Fruit fly (Drosophila melanogaster) whole organism, embryonic: Measurements from ENCODE around the gene Mccc1.

Source experiments
- Asciz ChIP-seq: fragments of 200-800 bp; sonication (Bioruptor generic); optimal IDR thresholded peaks from 2 replicates; lab custom pipeline; 2017; ENCODE audit warnings: missing biosample characterization, mild to moderate bottlenecking, missing genetic modification characterization, missing genetic modification reagents
- Bdp1 ChIP-seq: fragments of 200-800 bp; sonication (Bioruptor generic); optimal IDR thresholded peaks from 3 replicates; lab custom pipeline; 2016; ENCODE audit warnings: missing biosample characterization, missing genetic modification characterization
- BtbVII ChIP-seq: fragments of 200-800 bp; sonication (Bioruptor generic); optimal IDR thresholded peaks from 3 replicates; lab custom pipeline; 2017; ENCODE audit warnings: missing biosample characterization, mild to moderate bottlenecking, missing genetic modification characterization
- CG12299 ChIP-seq: fragments of 200-800 bp; sonication (Bioruptor generic); optimal IDR thresholded peaks from 2 replicates; lab custom pipeline; 2018; ENCODE audit warnings: missing biosample characterization, mild to moderate bottlenecking, missing genetic modification characterization
- CG1233 ChIP-seq: fragments of 200-800 bp; sonication (Bioruptor generic); optimal IDR thresholded peaks from 4 replicates; lab custom pipeline; 2018; ENCODE audit warnings: missing biosample characterization, mild to moderate bottlenecking, missing genetic modification characterization
- CG12659 ChIP-seq: fragments of 200-800 bp; sonication (Bioruptor generic); optimal IDR thresholded peaks from 3 replicates; lab custom pipeline; 2017; ENCODE audit warnings: mild to moderate bottlenecking, missing biosample characterization, missing genetic modification reagents, missing genetic modification characterization
- CG13287 ChIP-seq: fragments of 200-800 bp; sonication (Bioruptor generic); IDR thresholded peaks from 2 replicates; pipeline ENCODE4 v1.3.6; 2022; ENCODE audit warnings: missing biosample characterization, missing genetic modification characterization; ENCODE audit not compliant: partially characterized antibody
- CG13424 ChIP-seq: fragments of 200-800 bp; sonication (Bioruptor generic); optimal IDR thresholded peaks from 2 replicates; lab custom pipeline; 2019; ENCODE audit warnings: missing biosample characterization, mild to moderate bottlenecking, missing genetic modification characterization, moderate library complexity
- CG14050 ChIP-seq: fragments of 200-800 bp; sonication (Bioruptor generic); IDR thresholded peaks from 3 replicates; pipeline ENCODE4 v1.3.6; 2022; ENCODE audit warnings: missing biosample characterization, missing genetic modification characterization
- CG1603 ChIP-seq: fragments of 200-800 bp; sonication (Bioruptor generic); optimal IDR thresholded peaks from 2 replicates; lab custom pipeline; 2019; ENCODE audit warnings: missing biosample characterization, mild to moderate bottlenecking, missing genetic modification characterization, moderate library complexity
- CG1647 ChIP-seq: fragments of 200-800 bp; sonication (Bioruptor generic); optimal IDR thresholded peaks from 3 replicates; lab custom pipeline; 2016; ENCODE audit warnings: missing biosample characterization, missing genetic modification characterization
- CG16779 ChIP-seq: fragments of 200-800 bp; sonication (Bioruptor generic); IDR thresholded peaks from 2 replicates; pipeline ENCODE4 v1.3.6; 2022; ENCODE audit warnings: missing biosample characterization, missing genetic modification characterization
- CG2889 ChIP-seq: fragments of 200-800 bp; sonication (Bioruptor generic); IDR thresholded peaks from 3 replicates; pipeline ENCODE4 v1.3.6; 2022; ENCODE audit warnings: missing biosample characterization, missing genetic modification characterization
- CG32772 ChIP-seq: fragments of 200-800 bp; sonication (Bioruptor generic); IDR thresholded peaks from 2 replicates; pipeline ENCODE4 v1.3.6; 2022; ENCODE audit warnings: missing biosample characterization, missing genetic modification characterization
- CG6272 ChIP-seq: fragments of 200-800 bp; sonication (Bioruptor generic); IDR thresholded peaks from 2 replicates; pipeline ENCODE4 v1.3.6; 2022; ENCODE audit warnings: missing biosample characterization, missing genetic modification characterization
- CG7928 ChIP-seq: fragments of 200-800 bp; sonication (Bioruptor generic); optimal IDR thresholded peaks from 2 replicates; lab custom pipeline; 2017; ENCODE audit warnings: missing biosample characterization, mild to moderate bottlenecking, missing genetic modification characterization
- CG7963 ChIP-seq: fragments of 200-800 bp; sonication (Bioruptor generic); IDR thresholded peaks from 3 replicates; pipeline ENCODE4 v1.3.6; 2022; ENCODE audit warnings: missing biosample characterization, missing genetic modification characterization; ENCODE audit not compliant: partially characterized antibody
- CG8765 ChIP-seq: fragments of 200-800 bp; sonication (Bioruptor generic); IDR thresholded peaks from 2 replicates; pipeline ENCODE4 v1.3.6; 2022; ENCODE audit warnings: missing biosample characterization, missing genetic modification characterization
- CG9817 ChIP-seq: fragments of 200-800 bp; sonication (Bioruptor generic); optimal IDR thresholded peaks from 2 replicates; lab custom pipeline; 2018; ENCODE audit warnings: missing biosample characterization, mild to moderate bottlenecking, missing genetic modification characterization, moderate library complexity
- Doc2 ChIP-seq: fragments of 200-800 bp; sonication (Bioruptor generic); IDR thresholded peaks from 2 replicates; pipeline ENCODE4 v1.3.6; 2022; ENCODE audit warnings: missing biosample characterization, missing genetic modification characterization
- HLH3B ChIP-seq: fragments of 200-800 bp; sonication (Bioruptor generic); IDR thresholded peaks from 2 replicates; pipeline ENCODE4 v1.3.6; 2022; ENCODE audit warnings: missing biosample characterization, missing genetic modification characterization
- Hand ChIP-seq: fragments of 200-800 bp; sonication (Bioruptor generic); optimal IDR thresholded peaks from 2 replicates; lab custom pipeline; 2017; ENCODE audit warnings: mild to moderate bottlenecking, missing biosample characterization, missing genetic modification reagents, missing genetic modification characterization
- Lhr ChIP-seq: fragments of 200-800 bp; sonication (Bioruptor generic); optimal IDR thresholded peaks from 3 replicates; lab custom pipeline; 2017; ENCODE audit warnings: mild to moderate bottlenecking, missing biosample characterization, missing genetic modification reagents, missing genetic modification characterization
- NC2α ChIP-seq: fragments of 200-800 bp; sonication (Bioruptor generic); optimal IDR thresholded peaks from 2 replicates; lab custom pipeline; 2016; ENCODE audit warnings: missing biosample characterization, missing genetic modification characterization
- NC2β ChIP-seq: fragments of 200-800 bp; sonication (Bioruptor generic); optimal IDR thresholded peaks from 2 replicates; lab custom pipeline; 2016; ENCODE audit warnings: missing biosample characterization, missing genetic modification characterization
- Oli ChIP-seq: fragments of 200-800 bp; sonication (Bioruptor generic); optimal IDR thresholded peaks from 2 replicates; lab custom pipeline; 2018; ENCODE audit warnings: missing biosample characterization, mild to moderate bottlenecking, missing genetic modification characterization, moderate library complexity
- Opbp ChIP-seq: fragments of 200-800 bp; sonication (Bioruptor generic); IDR thresholded peaks from 3 replicates; pipeline ENCODE4 v1.3.6; 2022; ENCODE audit warnings: missing biosample characterization, missing genetic modification characterization; ENCODE audit not compliant: partially characterized antibody
- Sox102F ChIP-seq: fragments of 200-800 bp; sonication (Bioruptor generic); optimal IDR thresholded peaks from 2 replicates; lab custom pipeline; 2018; ENCODE audit warnings: missing biosample characterization, mild to moderate bottlenecking, missing genetic modification characterization, moderate library complexity
- Taf1 ChIP-seq: fragments of 200-800 bp; sonication (Bioruptor generic); IDR thresholded peaks from 2 replicates; pipeline ENCODE4 v1.3.6; 2022; ENCODE audit warnings: missing biosample characterization, missing genetic modification characterization
- YL-1 ChIP-seq: fragments of 200-800 bp; sonication (Bioruptor generic); optimal IDR thresholded peaks from 3 replicates; lab custom pipeline; 2017; ENCODE audit warnings: missing biosample characterization, mild to moderate bottlenecking, missing genetic modification characterization
- ara ChIP-seq: fragments of 200-800 bp; sonication (Bioruptor generic); IDR thresholded peaks from 2 replicates; pipeline ENCODE4 v1.3.6; 2022; ENCODE audit warnings: missing biosample characterization, missing genetic modification characterization
- ase ChIP-seq: fragments of 200-800 bp; sonication (Bioruptor generic); IDR thresholded peaks from 3 replicates; pipeline ENCODE4 v1.3.6; 2022; ENCODE audit warnings: missing biosample characterization, missing genetic modification characterization
- dan ChIP-seq: fragments of 200-800 bp; sonication (Bioruptor generic); IDR thresholded peaks from 2 replicates; pipeline ENCODE4 v1.3.6; 2022; ENCODE audit warnings: missing biosample characterization, missing genetic modification characterization
- dimm ChIP-seq: fragments of 200-800 bp; sonication (Bioruptor generic); IDR thresholded peaks from 2 replicates; pipeline ENCODE4 v1.3.6; 2022; ENCODE audit warnings: missing biosample characterization, missing genetic modification characterization
- dmrt99B ChIP-seq: fragments of 200-800 bp; sonication (Bioruptor generic); optimal IDR thresholded peaks from 2 replicates; lab custom pipeline; 2018; ENCODE audit warnings: missing biosample characterization, mild to moderate bottlenecking, missing genetic modification characterization, moderate library complexity
- gem ChIP-seq: fragments of 200-800 bp; sonication (Bioruptor generic); optimal IDR thresholded peaks from 2 replicates; lab custom pipeline; 2019; ENCODE audit warnings: missing biosample characterization, mild to moderate bottlenecking, missing genetic modification characterization, moderate library complexity
- gsb-n ChIP-seq: fragments of 200-800 bp; sonication (Bioruptor generic); optimal IDR thresholded peaks from 3 replicates; lab custom pipeline; 2018; ENCODE audit warnings: missing biosample characterization, mild to moderate bottlenecking, missing genetic modification characterization
- hb ChIP-seq: fragments of 200-800 bp; sonication (Bioruptor generic); IDR thresholded peaks from 3 replicates; pipeline ENCODE4 v1.3.6; 2022; ENCODE audit warnings: missing biosample characterization, missing genetic modification characterization; ENCODE audit not compliant: partially characterized antibody
- hkb ChIP-seq, 2 experiments: fragments of 200-800 bp in 1 of 2; fragments of >200 bp in 1 of 2; sonication (Bioruptor generic) in 1 of 2; IDR thresholded peaks in 1 of 2; optimal IDR thresholded peaks in 1 of 2; 2 replicates each; pipeline versions ENCODE4 v1.3.6 to Lab custom; 2017 to 2022; ENCODE audit warnings: missing biosample characterization in 1 of 2, missing genetic modification characterization in 1 of 2
- lola ChIP-seq, 3 experiments: fragments of >200 bp in 2 of 3; fragments of 200-800 bp in 1 of 3; sonication (Bioruptor generic) in 1 of 3; optimal IDR thresholded peaks; 2 replicates each; lab custom pipeline; 2017 to 2019; ENCODE audit warnings: missing biosample characterization in 3 of 3, missing genetic modification characterization in 3 of 3, mild to moderate bottlenecking in 1 of 3, moderate library complexity in 1 of 3
- odd ChIP-seq: fragments of 200-800 bp; sonication (Bioruptor generic); optimal IDR thresholded peaks from 2 replicates; lab custom pipeline; 2017; ENCODE audit warnings: missing biosample characterization, mild to moderate bottlenecking, missing genetic modification characterization
- ro ChIP-seq: fragments of 200-800 bp; sonication (Bioruptor generic); IDR thresholded peaks from 2 replicates; pipeline ENCODE4 v1.3.6; 2022; ENCODE audit warnings: missing biosample characterization, missing genetic modification characterization
- sens-2 ChIP-seq: fragments of 200-800 bp; sonication (Bioruptor generic); IDR thresholded peaks from 2 replicates; pipeline ENCODE4 v1.3.6; 2022; ENCODE audit warnings: missing biosample characterization, missing genetic modification characterization
- so ChIP-seq: fragments of 200-800 bp; sonication (Bioruptor generic); IDR thresholded peaks from 3 replicates; pipeline ENCODE4 v1.3.6; 2022; ENCODE audit warnings: missing biosample characterization, missing genetic modification characterization
- ssp ChIP-seq: fragments of 200-800 bp; sonication (Bioruptor generic); IDR thresholded peaks from 2 replicates; pipeline ENCODE4 v1.3.6; 2022; ENCODE audit warnings: missing biosample characterization, missing genetic modification characterization
- stwl ChIP-seq: fragments of 200-800 bp; sonication (Bioruptor generic); optimal IDR thresholded peaks from 3 replicates; lab custom pipeline; 2018; ENCODE audit warnings: missing biosample characterization, mild to moderate bottlenecking, missing genetic modification characterization, moderate library complexity
- vvl ChIP-seq: fragments of 200-800 bp; sonication (Bioruptor generic); IDR thresholded peaks from 2 replicates; pipeline ENCODE4 v1.3.6; 2022; ENCODE audit warnings: missing biosample characterization, missing genetic modification characterization
- zen ChIP-seq: fragments of 200-800 bp; sonication (Bioruptor generic); optimal IDR thresholded peaks from 3 replicates; lab custom pipeline; 2018; ENCODE audit warnings: missing biosample characterization, mild to moderate bottlenecking, missing genetic modification characterization, moderate library complexity
- zfh1 ChIP-seq: fragments of 200-800 bp; sonication (Bioruptor generic); IDR thresholded peaks from 3 replicates; pipeline ENCODE4 v1.3.6; 2022; ENCODE audit warnings: missing biosample characterization, missing genetic modification characterization

Mccc1 gene

dm6 chr3R:31771790-31772576, 21.7 kb downstream of the Mccc1 start, which contains the start of the genes betaGlu and sip3 (continued):
- no peak for TF ChIP-seq Sox102F (GFP tag; lab: Kevin White, UChicago)
- no peak for TF ChIP-seq ara (GFP tag; lab: Robert Waterston, UW)
- TF ChIP-seq dmrt99B (tag; lab: Kevin White, UChicago) = no peak
- no peak for TF ChIP-seq zfh1 (GFP tag; lab: Robert Waterston, UW)
- no peak for TF ChIP-seq ro (GFP tag; lab: Robert Waterston, UW)
- TF ChIP-seq CG6272 (GFP tag; lab: Robert Waterston, UW) = no peak
- no peak for TF ChIP-seq CG16779 (GFP tag; lab: Robert Waterston, UW)
- TF ChIP-seq gem = no peak
- no peak for TF ChIP-seq vvl
- peak in 1 of 3 experiments; percentile 46 for TF ChIP-seq lola (GFP tag; optimal IDR thresholded peaks at IDR 0.05; lab: Kevin White, UChicago)
- peak; percentile 40 for TF ChIP-seq CG1603 (tag; lab: Kevin White, UChicago)
- peak; percentile 93 for TF ChIP-seq CG13287
- no peak for TF ChIP-seq dimm (GFP tag; lab: Robert Waterston, UW)
- TF ChIP-seq CG7963 (GFP tag; lab: Robert Waterston, UW) = peak; percentile 91
- TF ChIP-seq ssp (GFP tag; lab: Robert Waterston, UW) = no peak
- no peak for TF ChIP-seq odd (GFP tag; lab: Kevin White, UChicago)
- TF ChIP-seq CG14050 (GFP tag; lab: Robert Waterston, UW) = no peak
- TF ChIP-seq Bdp1 (GFP tag; lab: Kevin White, UChicago) = no peak
- TF ChIP-seq YL-1 (GFP tag; lab: Kevin White, UChicago) = peak; percentile 73
- no peak for TF ChIP-seq CG8765 (GFP tag; lab: Robert Waterston, UW)
- TF ChIP-seq gsb-n (tag; lab: Kevin White, UChicago) = no peak
- TF ChIP-seq dan (GFP tag; lab: Robert Waterston, UW) = no peak
- no peak for TF ChIP-seq HLH3B (GFP tag; lab: Robert Waterston, UW)
- no peak for TF ChIP-seq Lhr (GFP tag; lab: Kevin White, UChicago)
- TF ChIP-seq CG32772 (GFP tag; lab: Robert Waterston, UW) = no peak
- TF ChIP-seq CG13424 (tag; lab: Kevin White, UChicago) = no peak
- TF ChIP-seq CG12659 = peak; percentile 75
- peak; percentile 23 for TF ChIP-seq CG12299 (tag; lab: Kevin White, UChicago)
- no peak for TF ChIP-seq NC2α
- TF ChIP-seq Asciz (GFP tag; lab: Kevin White, UChicago) = no peak
- TF ChIP-seq CG7928 (GFP tag; lab: Kevin White, UChicago) = no peak
- TF ChIP-seq Taf1 (GFP tag; lab: Robert Waterston, UW) = no peak
- TF ChIP-seq so (GFP tag; lab: Robert Waterston, UW) = no peak
- TF ChIP-seq zen = no peak
- TF ChIP-seq sens-2 (GFP tag; lab: Robert Waterston, UW) = no peak
- TF ChIP-seq Oli (tag; lab: Kevin White, UChicago) = no peak
- no peak for TF ChIP-seq CG1647 (GFP tag; lab: Kevin White, UChicago)
- TF ChIP-seq Opbp (GFP tag; lab: Robert Waterston, UW) = peak; percentile 92
- TF ChIP-seq Doc2 (GFP tag; lab: Robert Waterston, UW) = no peak
- TF ChIP-seq CG1233 = no peak
- TF ChIP-seq CG2889 = no peak
- TF ChIP-seq hb (GFP tag; lab: Robert Waterston, UW) = peak; percentile 90
- no peak for TF ChIP-seq Hand
- TF ChIP-seq stwl = peak; percentile 49
- TF ChIP-seq NC2β = no peak
- TF ChIP-seq BtbVII (GFP tag; lab: Kevin White, UChicago) = no peak
- TF ChIP-seq hkb (optimal IDR thresholded peaks at IDR 0.05; lab: Kevin White, UChicago) = no peak
- no peak for TF ChIP-seq hkb (GFP tag; IDR thresholded peaks at IDR 0.05; lab: Robert Waterston, UW)
- no peak for TF ChIP-seq ase (GFP tag; lab: Robert Waterston, UW)
- TF ChIP-seq CG9817 (tag; lab: Kevin White, UChicago) = no peak
